ENCODE assay signal across 5 worm cellular contexts in the genomic region with DNA sequence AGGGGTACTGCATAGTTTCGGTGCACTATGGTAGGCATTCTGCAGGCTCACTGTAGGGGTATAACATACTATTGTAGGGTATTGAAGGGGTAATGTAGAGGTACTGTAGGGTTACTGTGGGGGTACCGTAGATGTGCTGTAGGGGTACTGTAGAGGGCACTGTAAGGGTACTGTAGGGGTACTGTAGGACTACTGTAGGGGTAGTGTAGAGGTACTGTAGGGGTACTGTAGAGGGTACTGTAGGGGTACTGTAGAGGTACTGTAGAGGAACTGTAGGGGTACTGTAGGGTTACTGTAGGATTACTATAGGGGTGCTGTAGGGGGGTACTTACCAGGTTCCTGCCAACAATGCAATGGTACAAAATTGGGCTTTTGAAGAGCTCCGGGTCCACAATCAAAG.
TF ChIP-seq lines count a peak whose summit lies in the region.

No protein-coding gene starts in this region.

TF ChIP-seq in whole organism, L1 larva, 84 proteins besides CTCF, POLR2A, EP300 and RAD21:
- peak; percentile 42 for TF ChIP-seq nhr-85 (tag; lab: Kevin White, UChicago)
- TF ChIP-seq lin-14 (GFP tag; optimal IDR thresholded peaks at IDR 0.05; lab: Kevin White, UChicago), result no peak
- no peak for TF ChIP-seq egl-27 (tag; optimal IDR thresholded peaks at IDR 0.05; lab: Kevin White, UChicago)
- no peak for TF ChIP-seq efl-1 (optimal IDR thresholded peaks at IDR 0.05; lab: Kevin White, UChicago)
- TF ChIP-seq efl-1 (GFP tag; optimal IDR thresholded peaks at IDR 0.05 in 1 of 2; lab: Kevin White, UChicago), result peak in 1 of 2 experiments; percentile 75
- TF ChIP-seq ama-1 (optimal IDR thresholded peaks at IDR 0.05; lab: Kevin White, UChicago), result no peak

TF ChIP-seq in whole organism, L4 larva, 104 proteins besides CTCF, POLR2A, EP300 and RAD21:
- no peak for TF ChIP-seq Y105C5A.15 (GFP tag; IDR thresholded peaks at IDR 0.05; lab: Robert Waterston, UW)
- peak; percentile 35; the same call in 1 of the 2 replicates for TF ChIP-seq lim-7 (GFP tag; IDR thresholded peaks at IDR 0.05; lab: Robert Waterston, UW)
- TF ChIP-seq attf-4 (tag; optimal IDR thresholded peaks at IDR 0.05; lab: Kevin White, UChicago), result no peak
- 0 out of 2 replicates have a peak, but pooled peaks have one; percentile 53 for TF ChIP-seq F44E2.7 (GFP tag; IDR thresholded peaks at IDR 0.05; lab: Robert Waterston, UW)
- 0 out of 2 replicates have a peak, but pooled peaks have one; percentile 21 for TF ChIP-seq dmd-8 (GFP tag; IDR thresholded peaks at IDR 0.05; lab: Robert Waterston, UW)
- 0 out of 2 replicates have a peak, but pooled peaks have one; percentile 19 for TF ChIP-seq arid-1 (GFP tag; conservative IDR thresholded peaks at IDR 0.05; lab: Robert Waterston, UW)
- TF ChIP-seq snpc-1.2 (GFP tag; IDR thresholded peaks at IDR 0.05; lab: Robert Waterston, UW), result peak; percentile 40; the same call in 1 of the 2 replicates

TF ChIP-seq in whole organism, midembryonic, 9 proteins besides CTCF, POLR2A, EP300 and RAD21:
- TF ChIP-seq klf-2 (GFP tag; conservative IDR thresholded peaks at IDR 0.05; lab: Robert Waterston, UW) (0 out of 2 replicates have a peak, but pooled peaks have one; percentile 58), flt-1 (GFP tag; IDR thresholded peaks at IDR 0.05; lab: Robert Waterston, UW) (no peak)

TF ChIP-seq in whole organism, mixed stage, embryonic, 35 proteins besides CTCF, POLR2A, EP300 and RAD21:
- TF ChIP-seq lin-32 (GFP tag; optimal IDR thresholded peaks at IDR 0.05; lab: Kevin White, UChicago) (no peak), sptf-1 (tag; optimal IDR thresholded peaks at IDR 0.05; lab: Kevin White, UChicago) (peak; percentile 18), mls-2 (tag; optimal IDR thresholded peaks at IDR 0.05; lab: Kevin White, UChicago) (peak; percentile 3), elt-3 (tag; optimal IDR thresholded peaks at IDR 0.05; lab: Kevin White, UChicago) (no peak), lsy-2 (tag; optimal IDR thresholded peaks at IDR 0.05; lab: Kevin White, UChicago) (peak; percentile 34)

TF ChIP-seq in whole organism, young adult, 124 proteins besides CTCF, POLR2A, EP300 and RAD21:
- no peak for TF ChIP-seq attf-3 (GFP tag; conservative IDR thresholded peaks at IDR 0.05; lab: Robert Waterston, UW)
- no peak for TF ChIP-seq hmg-1.2 (GFP tag; IDR thresholded peaks at IDR 0.05; lab: Robert Waterston, UW)
- 0 out of 2 replicates have a peak, but pooled peaks have one; percentile 14 for TF ChIP-seq aptf-2 (GFP tag; conservative IDR thresholded peaks at IDR 0.05; lab: Robert Waterston, UW)
- no peak for TF ChIP-seq chd-7 (tag; optimal IDR thresholded peaks at IDR 0.05; lab: Kevin White, UChicago)
- no peak for TF ChIP-seq unc-62 (GFP tag; optimal IDR thresholded peaks at IDR 0.05; lab: Kevin White, UChicago)
